Worm (Caenorhabditis elegans) whole organism, early embryonic: ENCODE measurements around the gene col-161.

Source experiments
- B0310.2 ChIP-seq: sonication (generic microtip); optimal IDR thresholded peaks from 2 replicates; lab custom pipeline; 2016; ENCODE audit warnings: mild to moderate bottlenecking, missing genetic modification characterization, missing compliant biosample characterization
- ama-1 ChIP-seq: fragments of 150-350 bp; optimal IDR thresholded peaks from 2 replicates; lab custom pipeline; 2014
- ceh-13 ChIP-seq: fragments of 200-800 bp; sonication (Bioruptor generic); optimal IDR thresholded peaks from 2 replicates; lab custom pipeline; 2018; ENCODE audit warnings: mild to moderate bottlenecking, missing genetic modification characterization, missing compliant biosample characterization
- ets-7 ChIP-seq: sonication (generic microtip); optimal IDR thresholded peaks from 2 replicates; lab custom pipeline; 2016; ENCODE audit warnings: missing genotype, missing genetic modification characterization, missing compliant biosample characterization
- flt-1 ChIP-seq: fragments of 200-800 bp; sonication (Bioruptor generic); IDR thresholded peaks from 2 replicates; pipeline ENCODE4 v1.3.6; 2022; ENCODE audit warnings: missing genetic modification characterization, missing compliant biosample characterization
- scrt-1 ChIP-seq: fragments of 200-800 bp; sonication (Bioruptor generic); IDR thresholded peaks from 2 replicates; pipeline ENCODE4 v1.3.6; 2022; ENCODE audit warnings: missing genetic modification characterization, missing compliant biosample characterization
- tbx-11 ChIP-seq: fragments of 200-800 bp; sonication (Bioruptor generic); IDR thresholded peaks from 2 replicates; pipeline ENCODE4 v1.3.6; 2022; ENCODE audit warnings: missing genetic modification characterization, missing compliant biosample characterization

ce11 chrV:13299398-13299797 is 18.4 kb downstream of the col-161 start:
- no peak for TF ChIP-seq ets-7 (tag; lab: Kevin White, UChicago)
- TF ChIP-seq tbx-11 (GFP tag; lab: Robert Waterston, UW), result no peak
- no peak for TF ChIP-seq B0310.2
- TF ChIP-seq ceh-13 (GFP tag; lab: Kevin White, UChicago), result no peak
- no peak for TF ChIP-seq ama-1 (lab: Kevin White, UChicago)
- TF ChIP-seq flt-1 (GFP tag; lab: Robert Waterston, UW), result no peak
- no peak for TF ChIP-seq scrt-1
